Worm (Caenorhabditis elegans) whole organism, L4 larva: Measurements from ENCODE around the gene cmtr-1.

Source experiments
- ceh-82 ChIP-seq: sonication (generic microtip); optimal IDR thresholded peaks from 2 replicates; lab custom pipeline; 2017; ENCODE audit warnings: missing biosample characterization, missing genetic modification characterization
- fkh-10 ChIP-seq: fragments of 150-350 bp; optimal IDR thresholded peaks from 2 replicates; lab custom pipeline; 2014; ENCODE audit warnings: missing biosample characterization, missing genetic modification reagents, missing genetic modification characterization
- lim-7 ChIP-seq: fragments of 200-800 bp; sonication (Bioruptor generic); IDR thresholded peaks from 2 replicates; pipeline ENCODE4 v1.3.6; 2022; ENCODE audit warnings: missing genetic modification characterization, missing compliant biosample characterization
- lir-3 ChIP-seq: sonication (generic microtip); optimal IDR thresholded peaks from 2 replicates; lab custom pipeline; 2016; ENCODE audit warnings: mild to moderate bottlenecking, missing genetic modification characterization, missing compliant biosample characterization
- nhr-6 ChIP-seq: fragments of 150-350 bp; optimal IDR thresholded peaks from 2 replicates; lab custom pipeline; 2014; ENCODE audit warnings: missing biosample characterization, missing genetic modification characterization
- set-16 ChIP-seq: fragments of 200-800 bp; sonication (Bioruptor generic); IDR thresholded peaks from 2 replicates; pipeline ENCODE4 v1.3.6; 2022; ENCODE audit warnings: missing genetic modification reagents, missing genetic modification characterization, missing compliant biosample characterization
- spr-3 ChIP-seq: fragments of 200-800 bp; sonication (Bioruptor generic); optimal IDR thresholded peaks from 2 replicates; lab custom pipeline; 2018; ENCODE audit warnings: mild to moderate bottlenecking, missing genetic modification characterization, missing compliant biosample characterization
- zag-1 ChIP-seq: fragments of 150-350 bp; optimal IDR thresholded peaks from 2 replicates; lab custom pipeline; 2014; ENCODE audit warnings: missing biosample characterization, missing genetic modification characterization

DNA sequence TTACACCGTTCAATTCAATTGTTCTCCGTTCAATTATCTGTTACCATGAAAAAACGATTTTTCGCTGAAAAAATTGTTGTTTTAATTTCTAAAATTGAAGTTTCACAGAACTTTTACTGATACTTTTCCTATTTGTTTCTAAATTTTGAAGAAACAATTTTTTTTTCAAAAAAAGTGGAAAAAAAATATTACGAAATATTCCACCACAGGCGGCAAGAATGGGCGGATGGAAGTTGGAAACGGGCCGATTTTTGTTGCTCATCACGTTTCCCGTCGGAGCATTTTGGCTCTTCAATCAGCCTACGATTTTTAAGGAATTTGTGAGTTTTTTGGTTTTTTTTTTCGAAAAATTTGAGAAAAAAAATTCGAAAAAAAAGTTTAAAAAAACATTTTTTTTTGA lies 11.9 kb downstream of the cmtr-1 start, which contains the start of gene Y53F4B.14:
- TF ChIP-seq fkh-10 (GFP tag; lab: Kevin White, UChicago) (no peak), lim-7 (no peak), nhr-6 (tag; lab: Kevin White, UChicago) (no peak), lir-3 (no peak), zag-1 (no peak), ceh-82 (no peak), set-16 (GFP tag; lab: Robert Waterston, UW) (no peak), spr-3 (GFP tag; lab: Kevin White, UChicago) (no peak)
